Worm (Caenorhabditis elegans) whole organism, mixed stage, embryonic: Measurements from ENCODE around the gene orc-3.

ENCODE experiments used
- M03D4.4 ChIP-seq: sonication (generic microtip); optimal IDR thresholded peaks from 2 replicates; lab custom pipeline; 2017; ENCODE audit warnings: mild to moderate bottlenecking, missing genetic modification characterization, missing compliant biosample characterization
- ceh-43 ChIP-seq: fragments of 200-800 bp; sonication (Bioruptor generic); optimal IDR thresholded peaks from 2 replicates; lab custom pipeline; 2018; ENCODE audit warnings: mild to moderate bottlenecking, missing genetic modification characterization, moderate library complexity, missing compliant biosample characterization
- ces-1 ChIP-seq: fragments of 150-350 bp; optimal IDR thresholded peaks from 2 replicates; lab custom pipeline; 2014; ENCODE audit warnings: missing biosample characterization, missing genetic modification reagents, missing genetic modification characterization
- lin-13 ChIP-seq: fragments of 150-350 bp; optimal IDR thresholded peaks from 2 replicates; lab custom pipeline; 2014; ENCODE audit warnings: missing biosample characterization, missing genetic modification characterization
- nhr-12 ChIP-seq: fragments of 150-350 bp; optimal IDR thresholded peaks from 2 replicates; lab custom pipeline; 2014; ENCODE audit warnings: missing biosample characterization, missing genetic modification characterization
- unc-39 ChIP-seq: fragments of 150-350 bp; optimal IDR thresholded peaks from 2 replicates; lab custom pipeline; 2014; ENCODE audit warnings: missing biosample characterization, missing genetic modification characterization
- unc-62 ChIP-seq: fragments of 150-350 bp; optimal IDR thresholded peaks from 2 replicates; lab custom pipeline; 2014; ENCODE audit warnings: missing biosample characterization, missing genetic modification reagents, missing genetic modification characterization
- ztf-11 ChIP-seq: fragments of 150-350 bp; optimal IDR thresholded peaks from 2 replicates; lab custom pipeline; 2014; ENCODE audit warnings: missing biosample characterization, missing genetic modification characterization

DNA sequence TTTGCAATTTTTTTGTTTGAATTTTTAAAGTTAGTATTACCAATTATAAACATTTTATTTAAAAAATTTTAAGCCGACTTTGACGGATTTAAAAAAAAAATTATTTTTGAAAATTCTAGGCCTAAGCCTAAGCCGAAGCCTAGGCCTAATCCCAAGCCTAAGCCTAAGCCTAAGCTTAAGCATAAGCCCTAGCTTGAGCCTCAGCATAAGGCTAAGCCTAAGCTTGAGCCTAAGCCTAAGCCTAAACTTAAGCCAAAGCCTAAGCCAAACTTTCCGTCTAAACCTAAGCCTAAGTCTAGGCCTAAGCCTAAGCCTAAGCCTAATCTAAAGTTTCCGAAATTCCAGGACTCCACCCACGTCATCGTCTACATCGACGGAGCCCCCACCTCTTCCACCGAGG, 38.3 kb upstream of the orc-3 start:
- TF ChIP-seq nhr-12 (tag; lab: Kevin White, UChicago) (no peak), lin-13 (tag; lab: Kevin White, UChicago) (no peak), unc-62 (GFP tag; lab: Kevin White, UChicago) (no peak), ztf-11 (tag; lab: Kevin White, UChicago) (no peak), unc-39 (tag; lab: Kevin White, UChicago) (no peak), ceh-43 (GFP tag; lab: Kevin White, UChicago) (no peak), M03D4.4 (tag; lab: Kevin White, UChicago) (no peak), ces-1 (no peak)
